Worm (Caenorhabditis elegans) whole organism, L2 larva: ENCODE measurements around the gene pals-25.

Source experiments
- C34F6.9 ChIP-seq: fragments of 150-350 bp; optimal IDR thresholded peaks from 2 replicates; lab custom pipeline; 2014; ENCODE audit warnings: missing biosample characterization, missing genetic modification characterization
- F13H6.1 ChIP-seq: sonication (generic microtip); optimal IDR thresholded peaks from 2 replicates; lab custom pipeline; 2016; ENCODE audit warnings: missing genetic modification characterization, missing compliant biosample characterization
- Y55F3AM.14 ChIP-seq: fragments of 200-800 bp; sonication (Bioruptor generic); optimal IDR thresholded peaks from 2 replicates; lab custom pipeline; 2018; ENCODE audit warnings: mild to moderate bottlenecking, missing genetic modification characterization, missing compliant biosample characterization
- ZK546.5 ChIP-seq: sonication (generic microtip); optimal IDR thresholded peaks from 2 replicates; lab custom pipeline; 2017; ENCODE audit warnings: missing biosample characterization, missing genetic modification characterization
- blmp-1 ChIP-seq: sonication (generic microtip); optimal IDR thresholded peaks from 2 replicates; lab custom pipeline; 2017; ENCODE audit warnings: missing genetic modification characterization, mild to moderate bottlenecking, missing compliant biosample characterization, antibody characterized with exemption, moderate library complexity; ENCODE audit not compliant: insufficient read depth
- crh-2 ChIP-seq: sonication (generic microtip); optimal IDR thresholded peaks from 2 replicates; lab custom pipeline; 2017; ENCODE audit warnings: missing biosample characterization, missing genetic modification characterization
- dmd-4 ChIP-seq: sonication (generic microtip); optimal IDR thresholded peaks from 2 replicates; lab custom pipeline; 2017; ENCODE audit warnings: missing biosample characterization, missing genetic modification characterization
- egl-27 ChIP-seq: sonication (generic microtip); optimal IDR thresholded peaks from 3 replicates; lab custom pipeline; 2017; ENCODE audit warnings: missing biosample characterization, missing genetic modification reagents, missing genetic modification characterization
- elt-3 ChIP-seq: sonication (generic microtip); optimal IDR thresholded peaks from 2 replicates; lab custom pipeline; 2017; ENCODE audit warnings: missing biosample characterization, missing genetic modification characterization
- fos-1 ChIP-seq: fragments of 150-350 bp; optimal IDR thresholded peaks from 2 replicates; lab custom pipeline; 2014; ENCODE audit warnings: missing biosample characterization, missing genetic modification characterization
- lin-11 ChIP-seq: fragments of 150-350 bp; sonication (generic microtip); optimal IDR thresholded peaks from 2 replicates; lab custom pipeline; 2014; ENCODE audit warnings: missing biosample characterization, missing genetic modification characterization, inconsistent platforms, mixed read lengths
- lsy-2 ChIP-seq, 2 experiments: fragments of 150-350 bp in 1 of 2; sonication (generic microtip) in 1 of 2; optimal IDR thresholded peaks; 2 replicates each; lab custom pipeline; 2014 to 2017; ENCODE audit warnings: missing biosample characterization in 2 of 2, missing genetic modification characterization in 2 of 2
- mab-5 ChIP-seq: fragments of 150-350 bp; optimal IDR thresholded peaks from 2 replicates; lab custom pipeline; 2014; ENCODE audit warnings: missing biosample characterization, missing genetic modification characterization
- mdl-1 ChIP-seq, 2 experiments: fragments of 150-350 bp in 1 of 2; sonication (generic microtip) in 1 of 2; optimal IDR thresholded peaks; 2 replicates each; lab custom pipeline; 2017; ENCODE audit warnings: missing biosample characterization in 2 of 2, missing genetic modification characterization in 2 of 2
- nhr-10 ChIP-seq: sonication (generic microtip); optimal IDR thresholded peaks from 2 replicates; lab custom pipeline; 2017; ENCODE audit warnings: missing biosample characterization, missing genetic modification characterization
- nhr-11 ChIP-seq: fragments of 150-350 bp; optimal IDR thresholded peaks from 2 replicates; lab custom pipeline; 2014; ENCODE audit warnings: missing biosample characterization, missing genetic modification characterization
- nhr-129 ChIP-seq: fragments of 150-350 bp; optimal IDR thresholded peaks from 2 replicates; lab custom pipeline; 2014; ENCODE audit warnings: missing biosample characterization, missing genetic modification characterization
- nhr-21 ChIP-seq: fragments of 150-350 bp; optimal IDR thresholded peaks from 2 replicates; lab custom pipeline; 2014; ENCODE audit warnings: missing biosample characterization, missing genetic modification characterization
- nhr-23 ChIP-seq: fragments of 150-350 bp; optimal IDR thresholded peaks from 2 replicates; lab custom pipeline; 2014; ENCODE audit warnings: missing biosample characterization, missing genetic modification reagents, missing genetic modification characterization
- nhr-25 ChIP-seq: fragments of 150-350 bp; sonication (generic microtip); optimal IDR thresholded peaks from 3 replicates; lab custom pipeline; 2014; ENCODE audit warnings: missing biosample characterization, missing genetic modification characterization
- peb-1 ChIP-seq: fragments of 150-350 bp; optimal IDR thresholded peaks from 2 replicates; lab custom pipeline; 2014; ENCODE audit warnings: missing biosample characterization, missing genetic modification characterization
- skn-1 ChIP-seq: sonication (generic microtip); optimal IDR thresholded peaks from 2 replicates; lab custom pipeline; 2017; ENCODE audit warnings: missing biosample characterization, missing genetic modification characterization
- sma-3 ChIP-seq: sonication (generic microtip); optimal IDR thresholded peaks from 2 replicates; lab custom pipeline; 2016; ENCODE audit warnings: missing genetic modification reagents, missing genetic modification characterization, missing compliant biosample characterization
- sma-9 ChIP-seq, 2 experiments: fragments of 150-350 bp in 1 of 2; sonication (generic microtip) in 1 of 2; optimal IDR thresholded peaks; 2 replicates each; lab custom pipeline; 2014 to 2016; ENCODE audit warnings: missing genetic modification characterization in 2 of 2, mild to moderate bottlenecking in 1 of 2, missing biosample characterization in 1 of 2, missing compliant biosample characterization in 1 of 2, missing genetic modification reagents in 1 of 2, moderate library complexity in 1 of 2
- snpc-4 ChIP-seq: fragments of 150-350 bp; optimal IDR thresholded peaks from 2 replicates; lab custom pipeline; 2014; ENCODE audit warnings: missing biosample characterization, missing genetic modification characterization
- unc-39 ChIP-seq: fragments of 150-350 bp; optimal IDR thresholded peaks from 2 replicates; lab custom pipeline; 2014; ENCODE audit warnings: missing biosample characterization, missing genetic modification characterization
- unc-55 ChIP-seq: fragments of 150-350 bp; sonication (generic microtip); optimal IDR thresholded peaks from 3 replicates; lab custom pipeline; 2014; ENCODE audit warnings: missing biosample characterization, missing genetic modification reagents, missing genetic modification characterization
- unc-62 ChIP-seq: fragments of 150-350 bp; optimal IDR thresholded peaks from 2 replicates; lab custom pipeline; 2014; ENCODE audit warnings: missing biosample characterization, missing genetic modification reagents, missing genetic modification characterization
- zag-1 ChIP-seq: fragments of 150-350 bp; optimal IDR thresholded peaks from 2 replicates; lab custom pipeline; 2014; ENCODE audit warnings: missing biosample characterization, missing genetic modification characterization
- ztf-1 ChIP-seq: fragments of 200-800 bp; sonication (Bioruptor generic); conservative IDR thresholded peaks from 2 replicates; pipeline ENCODE4 v1.3.6; 2022; ENCODE audit warnings: missing genetic modification characterization, missing compliant biosample characterization
- ztf-11 ChIP-seq: sonication (generic microtip); optimal IDR thresholded peaks from 2 replicates; lab custom pipeline; 2017; ENCODE audit warnings: missing biosample characterization, missing genetic modification characterization

pals-25 gene

DNA sequence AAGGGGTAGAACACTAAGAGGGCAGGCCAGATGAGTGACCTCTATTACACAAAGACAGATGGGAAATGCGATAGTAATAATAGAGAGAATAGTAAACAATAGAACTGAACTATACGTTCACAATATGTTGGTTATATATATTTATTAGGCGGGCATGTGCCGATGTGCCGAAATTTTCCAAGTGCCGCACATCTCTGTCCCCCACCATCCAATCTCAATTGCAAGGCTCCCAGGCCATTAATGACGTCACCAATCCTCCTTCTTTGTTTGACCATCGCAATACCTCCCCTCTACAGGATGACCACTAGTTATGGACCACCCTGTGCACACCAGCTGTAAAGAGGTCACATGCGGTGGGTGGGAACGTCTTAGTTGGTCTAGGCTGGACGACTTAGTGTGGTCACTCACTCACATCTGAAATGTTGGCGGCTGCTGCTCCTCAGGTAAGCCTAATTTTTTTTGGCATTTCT, 44.9 kb downstream of the pals-25 start, which contains the start of gene F40G9.6:
TSS of gene F40G9.6 (plus strand) at position 420 of the 470 bp plus-strand sequence.
- TF ChIP-seq unc-39 (no peak), ZK546.5 (no peak), fos-1 (tag; lab: Kevin White, UChicago) (no peak), skn-1 (tag; lab: Kevin White, UChicago) (no peak)

DNA sequence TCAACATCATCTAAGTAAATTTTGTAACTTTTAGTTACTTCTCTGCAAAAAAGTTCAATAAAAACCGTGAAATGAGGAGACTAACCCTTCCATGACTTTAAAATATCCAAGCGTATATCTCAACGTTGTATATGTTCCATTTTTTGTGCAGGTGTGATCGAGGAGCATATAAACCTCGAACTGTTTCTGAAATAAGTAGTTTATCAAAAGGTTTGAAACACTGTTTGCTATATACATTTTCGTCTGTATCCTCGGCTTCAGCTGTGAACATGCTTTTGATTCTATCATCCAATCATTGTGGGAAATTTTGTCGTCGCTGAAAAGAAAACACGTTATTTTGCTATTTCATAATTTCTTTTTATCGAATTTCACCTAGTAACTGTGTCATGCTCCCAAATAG, 46.7 kb downstream of the pals-25 start, which contains the start of gene F40G9.5:
TSS of gene F40G9.5 (plus strand) at position 301 of the 400 bp plus-strand sequence.
- TF ChIP-seq crh-2 (tag; lab: Kevin White, UChicago): no peak
- TF ChIP-seq ZK546.5: no peak
- TF ChIP-seq peb-1 (tag; lab: Kevin White, UChicago): no peak
- TF ChIP-seq unc-62: no peak
- TF ChIP-seq nhr-11: no peak
- no peak for TF ChIP-seq dmd-4 (tag; lab: Kevin White, UChicago)
- TF ChIP-seq blmp-1: no peak
- TF ChIP-seq nhr-25 (tag; lab: Kevin White, UChicago): no peak
- TF ChIP-seq skn-1 (tag; lab: Kevin White, UChicago): no peak
- TF ChIP-seq snpc-4 (tag; lab: Kevin White, UChicago): no peak
- no peak for TF ChIP-seq C34F6.9
- no peak for TF ChIP-seq mdl-1 (tag; optimal IDR thresholded peaks at IDR 0.05; lab: Kevin White, UChicago)
- no peak for TF ChIP-seq nhr-23
- no peak for TF ChIP-seq nhr-10 (tag; lab: Kevin White, UChicago)
- TF ChIP-seq sma-9 (GFP tag; optimal IDR thresholded peaks at IDR 0.05; lab: Kevin White, UChicago): no peak
- no peak for TF ChIP-seq sma-9 (tag; optimal IDR thresholded peaks at IDR 0.05; lab: Kevin White, UChicago)

DNA sequence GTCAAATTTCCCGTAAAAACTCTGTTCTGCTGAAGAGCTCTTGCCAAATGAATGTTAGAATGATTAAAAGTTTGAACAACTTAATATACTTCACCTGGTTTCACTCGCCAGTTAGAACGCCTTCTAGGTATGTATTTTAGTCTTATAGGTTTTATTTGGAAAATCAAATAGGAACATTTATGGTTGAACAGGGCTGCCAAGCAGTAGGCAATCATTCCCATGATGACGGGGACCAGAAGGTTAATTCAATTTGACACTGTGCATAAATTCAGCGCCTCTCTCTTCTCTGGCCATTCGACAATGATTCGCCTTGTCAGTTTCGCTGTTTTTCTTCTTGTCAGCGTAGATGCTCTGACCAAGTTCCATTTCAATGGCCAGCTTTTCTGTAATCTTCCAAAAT, 47.8 kb downstream of the pals-25 start, which contains the start of gene F40G9.15:
TSS of gene F40G9.15 (plus strand) at position 301 of the 400 bp plus-strand sequence.
- TF ChIP-seq mdl-1 (tag; optimal IDR thresholded peaks at IDR 0.05; lab: Kevin White, UChicago) (no peak), lsy-2 (tag; optimal IDR thresholded peaks at IDR 0.05; lab: Kevin White, UChicago) (no peak), egl-27 (no peak), Y55F3AM.14 (GFP tag; lab: Kevin White, UChicago) (no peak), crh-2 (tag; lab: Kevin White, UChicago) (no peak), ZK546.5 (no peak), nhr-25 (tag; lab: Kevin White, UChicago) (no peak), ztf-1 (GFP tag; lab: Robert Waterston, UW) (no peak), lin-11 (tag; lab: Kevin White, UChicago) (no peak), ztf-11 (tag; lab: Kevin White, UChicago) (no peak), C34F6.9 (no peak), unc-39 (no peak), snpc-4 (tag; lab: Kevin White, UChicago) (no peak), blmp-1 (no peak), elt-3 (tag; lab: Kevin White, UChicago) (no peak), nhr-21 (tag; lab: Kevin White, UChicago) (no peak), zag-1 (tag; lab: Kevin White, UChicago) (no peak), peb-1 (tag; lab: Kevin White, UChicago) (no peak), dmd-4 (tag; lab: Kevin White, UChicago) (no peak)

DNA sequence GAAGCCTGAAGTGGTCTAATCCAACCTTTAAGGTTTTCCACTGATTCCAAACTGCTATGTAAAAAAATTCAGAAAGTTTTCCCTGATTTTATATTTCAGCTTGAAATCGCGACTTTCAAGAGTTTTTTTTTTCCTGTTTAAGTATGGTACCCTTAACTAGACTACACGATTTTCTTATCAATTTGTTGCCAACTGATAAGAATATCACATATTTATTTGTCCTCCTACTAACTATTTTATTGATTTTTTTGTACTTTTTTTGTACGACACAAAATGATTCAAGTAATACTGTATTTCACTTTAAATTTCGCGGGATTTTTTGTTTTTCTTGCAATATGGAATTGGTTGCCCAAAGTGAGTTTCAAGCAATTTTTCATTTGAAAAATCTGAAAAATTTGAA, 48.8 kb downstream of the pals-25 start:
- TF ChIP-seq C34F6.9: no peak
- peak; percentile 35 for TF ChIP-seq fos-1 (tag; lab: Kevin White, UChicago)

DNA sequence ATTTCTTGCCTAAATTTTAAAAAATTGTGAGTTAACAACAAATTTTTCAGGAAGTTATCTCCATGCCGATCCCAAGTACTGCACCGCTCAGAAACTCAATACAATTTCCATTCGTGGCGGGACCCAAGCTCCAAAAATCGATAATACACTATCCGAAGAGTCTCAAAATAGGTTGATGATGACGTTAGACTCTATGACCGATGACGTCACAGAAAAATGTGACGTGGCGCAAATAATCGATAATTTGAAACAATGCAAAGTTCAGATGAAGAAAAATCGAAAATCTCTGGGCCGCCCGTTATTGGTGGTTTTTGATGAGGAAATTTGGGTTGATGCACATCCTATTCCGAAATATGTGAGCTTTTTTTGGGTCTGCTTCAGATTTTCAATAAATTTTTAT, 50.0 kb downstream of the pals-25 start:
- TF ChIP-seq F13H6.1 (tag; lab: Kevin White, UChicago) (no peak), C34F6.9 (no peak), sma-3 (GFP tag; lab: Kevin White, UChicago) (no peak), mab-5 (tag; lab: Kevin White, UChicago) (no peak), fos-1 (tag; lab: Kevin White, UChicago) (no peak), snpc-4 (tag; lab: Kevin White, UChicago) (no peak), unc-55 (GFP tag; lab: Kevin White, UChicago) (no peak), nhr-129 (tag; lab: Kevin White, UChicago) (no peak), crh-2 (tag; lab: Kevin White, UChicago) (no peak)
